Worm (Caenorhabditis elegans) whole organism, L4 larva: ENCODE data around the gene grl-11.

Source experiments
- F26F4.8 ChIP-seq: fragments of 200-800 bp; sonication (Bioruptor generic); conservative IDR thresholded peaks from 2 replicates; pipeline ENCODE4 v1.3.6; 2022; ENCODE audit warnings: missing genetic modification characterization, missing compliant biosample characterization
- F37D6.2 ChIP-seq: sonication (generic microtip); optimal IDR thresholded peaks from 2 replicates; lab custom pipeline; 2016; ENCODE audit warnings: mild to moderate bottlenecking, missing genetic modification characterization, missing compliant biosample characterization
- F44E2.7 ChIP-seq: fragments of 200-800 bp; sonication (Bioruptor generic); IDR thresholded peaks from 2 replicates; pipeline ENCODE4 v2.1.2; 2022; ENCODE audit warnings: missing genetic modification characterization, missing compliant biosample characterization
- Y105C5A.15 ChIP-seq: fragments of 200-800 bp; sonication (Bioruptor generic); IDR thresholded peaks from 2 replicates; pipeline ENCODE4 v1.3.6; 2022; ENCODE audit warnings: missing genetic modification characterization, missing compliant biosample characterization
- aha-1 ChIP-seq: fragments of 150-350 bp; peaks from one replicate; lab custom pipeline; 2014; ENCODE audit warnings: missing biosample characterization, missing genetic modification characterization
- aly-2 ChIP-seq: sonication (generic microtip); optimal IDR thresholded peaks from 2 replicates; lab custom pipeline; 2018; ENCODE audit warnings: missing biosample characterization, missing genetic modification characterization
- attf-4 ChIP-seq: sonication (generic microtip); optimal IDR thresholded peaks from 3 replicates; lab custom pipeline; 2017; ENCODE audit warnings: missing biosample characterization, missing genetic modification characterization
- ceh-20 ChIP-seq: fragments of 200-800 bp; sonication (Bioruptor generic); IDR thresholded peaks from 2 replicates; pipeline ENCODE4 v1.3.6; 2022; ENCODE audit warnings: missing genetic modification reagents, missing genetic modification characterization, missing compliant biosample characterization
- ceh-32 ChIP-seq: sonication (generic microtip); optimal IDR thresholded peaks from 2 replicates; lab custom pipeline; 2016; ENCODE audit warnings: mild to moderate bottlenecking, missing genetic modification characterization, missing compliant biosample characterization; ENCODE audit not compliant: poor library complexity
- ceh-44 ChIP-seq: fragments of 200-800 bp; sonication (Bioruptor generic); IDR thresholded peaks from 2 replicates; pipeline ENCODE4 v1.3.6; 2022; ENCODE audit warnings: missing genetic modification reagents, missing genetic modification characterization, missing compliant biosample characterization
- ceh-62 ChIP-seq: sonication (generic microtip); optimal IDR thresholded peaks from 2 replicates; lab custom pipeline; 2017; ENCODE audit warnings: missing biosample characterization, missing genetic modification characterization
- cey-2 ChIP-seq: sonication (generic microtip); optimal IDR thresholded peaks from 3 replicates; lab custom pipeline; 2017; ENCODE audit warnings: missing genetic modification characterization, mild to moderate bottlenecking, missing compliant biosample characterization, antibody characterized with exemption, borderline replicate concordance; ENCODE audit not compliant: insufficient read depth
- ctbp-1 ChIP-seq: fragments of 200-800 bp; sonication (Bioruptor generic); IDR thresholded peaks from 2 replicates; pipeline ENCODE4 v1.3.6; 2022; ENCODE audit warnings: missing genetic modification reagents, missing genetic modification characterization, missing compliant biosample characterization
- daf-19 ChIP-seq: fragments of 200-800 bp; sonication (Bioruptor generic); conservative IDR thresholded peaks from 2 replicates; pipeline ENCODE4 v1.3.6; 2022; ENCODE audit warnings: missing genetic modification characterization, missing compliant biosample characterization
- daf-8 ChIP-seq: fragments of 200-800 bp; sonication (Bioruptor generic); IDR thresholded peaks from 2 replicates; pipeline ENCODE4 v1.3.6; 2022; ENCODE audit warnings: missing genetic modification characterization, missing compliant biosample characterization
- dmd-8 ChIP-seq: fragments of 200-800 bp; sonication (Bioruptor generic); IDR thresholded peaks from 2 replicates; pipeline ENCODE4 v1.3.6; 2022; ENCODE audit warnings: missing genetic modification characterization, missing compliant biosample characterization
- dmd-9 ChIP-seq: fragments of 200-800 bp; sonication (Bioruptor generic); IDR thresholded peaks from 2 replicates; pipeline ENCODE4 v1.3.6; 2022; ENCODE audit warnings: missing genetic modification reagents, missing genetic modification characterization, missing compliant biosample characterization
- duxl-1 ChIP-seq: sonication (generic microtip); optimal IDR thresholded peaks from 2 replicates; lab custom pipeline; 2016; ENCODE audit warnings: mild to moderate bottlenecking, missing genetic modification characterization, moderate library complexity, missing compliant biosample characterization; ENCODE audit not compliant: poor library complexity
- egl-27 ChIP-seq: sonication (generic microtip); optimal IDR thresholded peaks from 3 replicates; lab custom pipeline; 2017; ENCODE audit warnings: missing biosample characterization, missing genetic modification reagents, missing genetic modification characterization
- fkh-10 ChIP-seq: fragments of 150-350 bp; optimal IDR thresholded peaks from 2 replicates; lab custom pipeline; 2014; ENCODE audit warnings: missing biosample characterization, missing genetic modification reagents, missing genetic modification characterization
- fos-1 ChIP-seq: fragments of 150-350 bp; optimal IDR thresholded peaks from 2 replicates; lab custom pipeline; 2014; ENCODE audit warnings: missing biosample characterization, missing genetic modification characterization
- gei-8 ChIP-seq: fragments of 200-800 bp; sonication (Bioruptor generic); optimal IDR thresholded peaks from 2 replicates; lab custom pipeline; 2018; ENCODE audit warnings: mild to moderate bottlenecking, missing genetic modification characterization, missing compliant biosample characterization
- lin-13 ChIP-seq: fragments of 150-350 bp; optimal IDR thresholded peaks from 2 replicates; lab custom pipeline; 2014; ENCODE audit warnings: missing biosample characterization, missing genetic modification reagents, missing genetic modification characterization
- lin-29 ChIP-seq: fragments of 200-800 bp; sonication (Bioruptor generic); IDR thresholded peaks from 2 replicates; pipeline ENCODE4 v1.3.6; 2022; ENCODE audit warnings: missing genetic modification reagents, missing genetic modification characterization, missing compliant biosample characterization
- lin-38 ChIP-seq: fragments of 200-800 bp; sonication (Bioruptor generic); IDR thresholded peaks from 2 replicates; pipeline ENCODE4 v1.3.6; 2022; ENCODE audit warnings: missing genetic modification reagents, missing genetic modification characterization, missing compliant biosample characterization
- lir-3 ChIP-seq: sonication (generic microtip); optimal IDR thresholded peaks from 2 replicates; lab custom pipeline; 2016; ENCODE audit warnings: mild to moderate bottlenecking, missing genetic modification characterization, missing compliant biosample characterization
- lsy-2 ChIP-seq, 2 experiments: fragments of 150-350 bp in 1 of 2; sonication (generic microtip) in 1 of 2; optimal IDR thresholded peaks; 2 replicates each; lab custom pipeline; 2014 to 2017; ENCODE audit warnings: missing biosample characterization in 2 of 2, missing genetic modification characterization in 2 of 2
- madf-5 ChIP-seq, 2 experiments: fragments of 200-800 bp; sonication (Bioruptor generic); IDR thresholded peaks; 2 replicates each; pipeline ENCODE4 v1.3.6; 2022; ENCODE audit warnings: missing compliant biosample characterization in 2 of 2, missing genetic modification characterization in 2 of 2
- madf-9 ChIP-seq: fragments of 200-800 bp; sonication (Bioruptor generic); conservative IDR thresholded peaks from 2 replicates; pipeline ENCODE4 v1.3.6; 2022; ENCODE audit warnings: missing genetic modification reagents, missing genetic modification characterization, missing compliant biosample characterization
- mdt-29 ChIP-seq: fragments of 200-800 bp; sonication (Bioruptor generic); IDR thresholded peaks from 2 replicates; pipeline ENCODE4 v1.3.6; 2022; ENCODE audit warnings: missing genetic modification reagents, missing genetic modification characterization, missing compliant biosample characterization
- nhr-10 ChIP-seq: fragments of 150-350 bp; optimal IDR thresholded peaks from 2 replicates; lab custom pipeline; 2014; ENCODE audit warnings: missing biosample characterization, missing genetic modification characterization
- nhr-11 ChIP-seq: fragments of 150-350 bp; optimal IDR thresholded peaks from 2 replicates; lab custom pipeline; 2014; ENCODE audit warnings: missing biosample characterization, missing genetic modification characterization
- nhr-237 ChIP-seq: sonication (generic microtip); optimal IDR thresholded peaks from 2 replicates; lab custom pipeline; 2017; ENCODE audit warnings: missing biosample characterization, missing genetic modification characterization
- nhr-25 ChIP-seq: sonication (generic microtip); optimal IDR thresholded peaks from 2 replicates; lab custom pipeline; 2017; ENCODE audit warnings: missing genetic modification characterization, mild to moderate bottlenecking, missing compliant biosample characterization, antibody characterized with exemption, moderate library complexity, borderline replicate concordance; ENCODE audit not compliant: insufficient read depth
- nhr-42 ChIP-seq: fragments of 200-800 bp; sonication (Bioruptor generic); IDR thresholded peaks from 2 replicates; pipeline ENCODE4 v1.3.6; 2022; ENCODE audit warnings: missing genetic modification characterization, missing compliant biosample characterization
- nhr-6 ChIP-seq: fragments of 150-350 bp; optimal IDR thresholded peaks from 2 replicates; lab custom pipeline; 2014; ENCODE audit warnings: missing biosample characterization, missing genetic modification characterization
- nhr-76 ChIP-seq: fragments of 150-350 bp; optimal IDR thresholded peaks from 2 replicates; lab custom pipeline; 2014; ENCODE audit warnings: missing biosample characterization, missing genetic modification characterization
- pha-4 ChIP-seq, 2 experiments: fragments of 150-350 bp in 1 of 2; fragments of 200-800 bp in 1 of 2; sonication (Bioruptor generic) in 1 of 2; IDR thresholded peaks in 1 of 2; optimal IDR thresholded peaks in 1 of 2; 2 replicates each; pipeline versions ENCODE4 v1.3.6 to Lab custom; 2014 to 2022; ENCODE audit warnings: missing genetic modification characterization in 2 of 2, missing genetic modification reagents in 2 of 2, missing biosample characterization in 1 of 2, missing compliant biosample characterization in 1 of 2
- php-3 ChIP-seq: fragments of 200-800 bp; sonication (Bioruptor generic); IDR thresholded peaks from 2 replicates; pipeline ENCODE4 v1.3.6; 2022; ENCODE audit warnings: missing genetic modification reagents, missing genetic modification characterization, missing compliant biosample characterization
- pqm-1 ChIP-seq: sonication (generic microtip); optimal IDR thresholded peaks from 2 replicates; lab custom pipeline; 2017; ENCODE audit warnings: missing biosample characterization, missing genetic modification characterization
- set-16 ChIP-seq: fragments of 200-800 bp; sonication (Bioruptor generic); IDR thresholded peaks from 2 replicates; pipeline ENCODE4 v1.3.6; 2022; ENCODE audit warnings: missing genetic modification reagents, missing genetic modification characterization, missing compliant biosample characterization
- skn-1 ChIP-seq: fragments of 150-350 bp; optimal IDR thresholded peaks from 2 replicates; lab custom pipeline; 2014; ENCODE audit warnings: missing biosample characterization, missing genetic modification characterization
- snpc-4 ChIP-seq: fragments of 150-350 bp; optimal IDR thresholded peaks from 2 replicates; lab custom pipeline; 2014; ENCODE audit warnings: missing biosample characterization, missing genetic modification characterization
- spr-1 ChIP-seq: sonication (generic microtip); optimal IDR thresholded peaks from 2 replicates; lab custom pipeline; 2016; ENCODE audit warnings: mild to moderate bottlenecking, missing genetic modification characterization, missing compliant biosample characterization
- spr-3 ChIP-seq: fragments of 200-800 bp; sonication (Bioruptor generic); optimal IDR thresholded peaks from 2 replicates; lab custom pipeline; 2018; ENCODE audit warnings: mild to moderate bottlenecking, missing genetic modification characterization, missing compliant biosample characterization
- tag-97 ChIP-seq: fragments of 200-800 bp; sonication (Bioruptor generic); IDR thresholded peaks from 2 replicates; pipeline ENCODE4 v1.3.6; 2022; ENCODE audit warnings: missing genetic modification characterization, missing compliant biosample characterization
- tra-1 ChIP-seq: fragments of 200-800 bp; sonication (Bioruptor generic); IDR thresholded peaks from 2 replicates; pipeline ENCODE4 v1.3.6; 2022; ENCODE audit warnings: missing genetic modification reagents, missing genetic modification characterization, missing compliant biosample characterization
- vab-7 ChIP-seq: fragments of 200-800 bp; sonication (Bioruptor generic); IDR thresholded peaks from 2 replicates; pipeline ENCODE4 v1.3.6; 2022; ENCODE audit warnings: missing genetic modification reagents, missing genetic modification characterization, missing compliant biosample characterization
- zfp-2 ChIP-seq: sonication (generic microtip); optimal IDR thresholded peaks from 2 replicates; lab custom pipeline; 2016; ENCODE audit warnings: mild to moderate bottlenecking, missing genetic modification characterization, missing compliant biosample characterization
- zfp-3 ChIP-seq: fragments of 200-800 bp; sonication (Bioruptor generic); conservative IDR thresholded peaks from 2 replicates; pipeline ENCODE4 v1.3.6; 2022; ENCODE audit warnings: missing genetic modification reagents, missing genetic modification characterization, missing compliant biosample characterization
- zip-11 ChIP-seq: fragments of 200-800 bp; sonication (Bioruptor generic); IDR thresholded peaks from 2 replicates; pipeline ENCODE4 v1.3.6; 2022; ENCODE audit warnings: missing genetic modification characterization, missing compliant biosample characterization

The grl-11 gene

DNA sequence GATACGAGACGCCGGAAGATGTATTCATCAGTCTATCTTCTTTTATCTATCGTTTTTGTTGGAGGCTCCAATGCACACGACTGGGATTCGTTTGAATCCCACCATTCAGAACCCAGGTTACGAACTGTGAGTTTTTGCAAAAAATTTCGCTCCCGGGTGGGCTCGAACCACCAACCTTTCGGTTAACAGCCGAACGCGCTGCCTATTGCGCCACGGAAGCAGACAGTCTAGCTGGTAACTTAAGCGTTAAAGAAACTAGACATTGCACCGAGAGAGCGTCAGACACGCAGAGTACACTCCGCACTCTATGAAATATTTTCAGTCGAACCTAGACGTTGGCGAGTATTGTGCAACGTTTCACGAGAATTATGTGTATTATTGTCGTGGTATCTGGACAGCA lies 14.1 kb downstream of the grl-11 start (continued):
- TF ChIP-seq dmd-8 (GFP tag; lab: Robert Waterston, UW) (peak; percentile 74), pha-4 (GFP tag; IDR thresholded peaks at IDR 0.05; lab: Robert Waterston, UW) (no peak), pha-4 (tag; optimal IDR thresholded peaks at IDR 0.05; lab: Kevin White, UChicago) (no peak), spr-1 (peak; percentile 41), nhr-76 (tag; lab: Kevin White, UChicago) (no peak), aly-2 (tag; lab: Kevin White, UChicago) (no peak), F26F4.8 (peak; percentile 75), tra-1 (GFP tag; lab: Robert Waterston, UW) (peak; percentile 73), snpc-4 (tag; lab: Kevin White, UChicago) (peak; percentile 22), lir-3 (tag; lab: Kevin White, UChicago) (no peak), skn-1 (tag; lab: Kevin White, UChicago) (no peak), aha-1 (peak; percentile 94), ctbp-1 (GFP tag; lab: Robert Waterston, UW) (peak; percentile 68), dmd-9 (GFP tag; lab: Robert Waterston, UW) (peak; percentile 67), nhr-10 (tag; lab: Kevin White, UChicago) (no peak), mdt-29 (GFP tag; lab: Robert Waterston, UW) (peak; percentile 54), cey-2 (no peak), vab-7 (GFP tag; lab: Robert Waterston, UW) (peak; percentile 90), tag-97 (no peak), duxl-1 (tag; lab: Kevin White, UChicago) (peak; percentile 49), lin-13 (GFP tag; lab: Kevin White, UChicago) (peak; percentile 30), ceh-32 (no peak), pqm-1 (tag; lab: Kevin White, UChicago) (no peak), lsy-2 (tag; optimal IDR thresholded peaks at IDR 0.05; lab: Kevin White, UChicago) (no peak), set-16 (GFP tag; lab: Robert Waterston, UW) (peak; percentile 20; the same call in 1 of the 2 replicates), daf-8 (GFP tag; lab: Robert Waterston, UW) (no peak), ceh-62 (tag; lab: Kevin White, UChicago) (no peak), lin-38 (peak; percentile 84), lin-29 (GFP tag; lab: Robert Waterston, UW) (0 out of 2 replicates have a peak, but pooled peaks have one; percentile 56), F44E2.7 (0 out of 2 replicates have a peak, but pooled peaks have one; percentile 71), egl-27 (tag; lab: Kevin White, UChicago) (no peak), nhr-6 (tag; lab: Kevin White, UChicago) (no peak), nhr-42 (GFP tag; lab: Robert Waterston, UW) (no peak), daf-19 (GFP tag; lab: Robert Waterston, UW) (peak; percentile 67; the same call in 1 of the 2 replicates), ceh-44 (GFP tag; lab: Robert Waterston, UW) (peak; percentile 91), fos-1 (tag; lab: Kevin White, UChicago) (no peak), nhr-25 (no peak), spr-3 (GFP tag; lab: Kevin White, UChicago) (no peak), zfp-3 (GFP tag; lab: Robert Waterston, UW) (no peak), ceh-20 (GFP tag; lab: Robert Waterston, UW) (peak; percentile 38), gei-8 (peak; percentile 52), zip-11 (GFP tag; lab: Robert Waterston, UW) (0 out of 2 replicates have a peak, but pooled peaks have one; percentile 25), nhr-11 (tag; lab: Kevin White, UChicago) (peak; percentile 23), zfp-2 (tag; lab: Kevin White, UChicago) (no peak), attf-4 (tag; lab: Kevin White, UChicago) (no peak), fkh-10 (GFP tag; lab: Kevin White, UChicago) (no peak), madf-9 (GFP tag; lab: Robert Waterston, UW) (peak; percentile 65), F37D6.2 (no peak), Y105C5A.15 (GFP tag; lab: Robert Waterston, UW) (peak; percentile 77; the same call in 1 of the 2 replicates), madf-5 (GFP tag; IDR thresholded peaks at IDR 0.05; lab: Robert Waterston, UW) (peak in 1 of 2 experiments; percentile 88; a peak in 2 of 4 replicates), nhr-237 (no peak), php-3 (GFP tag; lab: Robert Waterston, UW) (no peak)
